In genomic region chr3L:884239-884638, dm6 we compare ENCODE assay signal across 3 fruit fly cellular contexts.
A peak's percentile ranks its signal among the peaks of the same experiment; 100 is the strongest.
TF ChIP-seq lines count a peak whose summit lies in the region.

No protein-coding gene starts in this region.

- TF ChIP-seq CTCF in whole organism, embryonic (GFP tag; optimal IDR thresholded peaks at IDR 0.05; lab: Kevin White, UChicago) = no peak

TF ChIP-seq in whole organism, embryonic, 481 proteins besides CTCF, POLR2A, EP300 and RAD21 (continues in another document):
- TF ChIP-seq GATAe (GFP tag; conservative IDR thresholded peaks at IDR 0.05; lab: Robert Waterston, UW) (0 out of 2 replicates have a peak, but pooled peaks have one; percentile 10), Med (GFP tag; lab: Kevin White, UChicago) (peak; percentile 84), CG31224 (GFP tag; IDR thresholded peaks at IDR 0.05; lab: Robert Waterston, UW) (0 out of 2 replicates have a peak, but pooled peaks have one; percentile 25), sim (GFP tag; IDR thresholded peaks at IDR 0.05; lab: Robert Waterston, UW) (no peak), CG18476 (GFP tag; optimal IDR thresholded peaks at IDR 0.05; lab: Kevin White, UChicago) (no peak), Dbx (GFP tag; IDR thresholded peaks at IDR 0.05; lab: Robert Waterston, UW) (peak; percentile 54; the same call in 2 of the 3 replicates), CG18599 (GFP tag; optimal IDR thresholded peaks at IDR 0.05; lab: Kevin White, UChicago) (peak; percentile 66), Taf1 (GFP tag; IDR thresholded peaks at IDR 0.05; lab: Robert Waterston, UW) (peak; percentile 7; the same call in 1 of the 2 replicates), sob (GFP tag; IDR thresholded peaks at IDR 0.05; lab: Robert Waterston, UW) (peak; percentile 23; the same call in 1 of the 2 replicates), CG4282 (GFP tag; optimal IDR thresholded peaks at IDR 0.05; lab: Kevin White, UChicago) (no peak), Fer3 (tag; optimal IDR thresholded peaks at IDR 0.05; lab: Kevin White, UChicago) (peak; percentile 23), zfh1 (GFP tag; IDR thresholded peaks at IDR 0.05; lab: Robert Waterston, UW) (peak; percentile 13; the same call in 1 of the 3 replicates), dpn (GFP tag; optimal IDR thresholded peaks at IDR 0.05; lab: Kevin White, UChicago) (peak in 1 of 2 experiments; percentile 8), Antp (GFP tag; optimal IDR thresholded peaks at IDR 0.05; lab: Kevin White, UChicago) (no peak), hkb (optimal IDR thresholded peaks at IDR 0.05; lab: Kevin White, UChicago) (no peak), hkb (GFP tag; IDR thresholded peaks at IDR 0.05; lab: Robert Waterston, UW) (0 out of 2 replicates have a peak, but pooled peaks have one; percentile 42), Mrtf (GFP tag; IDR thresholded peaks at IDR 0.05; lab: Robert Waterston, UW) (peak; percentile 10; the same call in 1 of the 3 replicates), CG2678 (tag; optimal IDR thresholded peaks at IDR 0.05; lab: Kevin White, UChicago) (peak; percentile 27), Meics (GFP tag; optimal IDR thresholded peaks at IDR 0.05; lab: Kevin White, UChicago) (peak; percentile 33), pan (optimal IDR thresholded peaks at IDR 0.05; lab: Kevin White, UChicago) (no peak), pan (GFP tag; optimal IDR thresholded peaks at IDR 0.05 in 1 of 2, IDR thresholded peaks at IDR 0.05 in 1 of 2) (peak in 1 of 2 experiments; percentile 27), caup (GFP tag; optimal IDR thresholded peaks at IDR 0.05; lab: Kevin White, UChicago; ENCODE audit: severe bottlenecking) (peak; percentile 28), CG11456 (GFP tag; IDR thresholded peaks at IDR 0.05; lab: Robert Waterston, UW) (0 out of 3 replicates have a peak, but pooled peaks have one; percentile 4), Rx (GFP tag; IDR thresholded peaks at IDR 0.05; lab: Robert Waterston, UW) (no peak), CG32532 (GFP tag; IDR thresholded peaks at IDR 0.05; lab: Robert Waterston, UW) (peak; percentile 58), ci (GFP tag; IDR thresholded peaks at IDR 0.05; lab: Robert Waterston, UW) (no peak), ATbp (GFP tag; optimal IDR thresholded peaks at IDR 0.05; lab: Kevin White, UChicago) (no peak), bcd (GFP tag; optimal IDR thresholded peaks at IDR 0.05; lab: Kevin White, UChicago) (no peak)

TF ChIP-seq in whole organism, prepupa, 60 proteins besides CTCF, POLR2A, EP300 and RAD21:
- TF ChIP-seq CG6276 (GFP tag; optimal IDR thresholded peaks at IDR 0.05; lab: Kevin White, UChicago) (no peak), CG15336 (GFP tag; IDR thresholded peaks at IDR 0.05; lab: Robert Waterston, UW) (no peak), CG10669 (GFP tag; optimal IDR thresholded peaks at IDR 0.05; lab: Kevin White, UChicago) (peak; percentile 22), acj6 (GFP tag; optimal IDR thresholded peaks at IDR 0.05; lab: Kevin White, UChicago) (no peak), fkh (GFP tag; optimal IDR thresholded peaks at IDR 0.05; lab: Kevin White, UChicago) (no peak), esn (GFP tag; optimal IDR thresholded peaks at IDR 0.05; lab: Kevin White, UChicago) (no peak), CG8632 (GFP tag; optimal IDR thresholded peaks at IDR 0.05; lab: Kevin White, UChicago) (no peak), CG11902 (GFP tag; optimal IDR thresholded peaks at IDR 0.05; lab: Kevin White, UChicago) (peak; percentile 28), cyc (GFP tag; optimal IDR thresholded peaks at IDR 0.05; lab: Kevin White, UChicago) (peak; percentile 29), achi (GFP tag; optimal IDR thresholded peaks at IDR 0.05; lab: Kevin White, UChicago) (peak; percentile 35), Smox (GFP tag; optimal IDR thresholded peaks at IDR 0.05; lab: Kevin White, UChicago) (no peak), CG3919 (GFP tag; optimal IDR thresholded peaks at IDR 0.05; lab: Kevin White, UChicago) (peak; percentile 25), Gug (GFP tag; IDR thresholded peaks at IDR 0.05; lab: Robert Waterston, UW) (0 out of 2 replicates have a peak, but pooled peaks have one; percentile 15), CG1621 (tag; optimal IDR thresholded peaks at IDR 0.05; lab: Kevin White, UChicago) (no peak), CG4318 (GFP tag; optimal IDR thresholded peaks at IDR 0.05; lab: Kevin White, UChicago) (no peak), fd59A (GFP tag; optimal IDR thresholded peaks at IDR 0.05; lab: Kevin White, UChicago) (no peak), Eip78C (GFP tag; lab: Kevin White, UChicago) (peak; percentile 82), CG7368 (GFP tag; optimal IDR thresholded peaks at IDR 0.05; lab: Kevin White, UChicago) (peak; percentile 34), Ets96B (tag; optimal IDR thresholded peaks at IDR 0.05; lab: Kevin White, UChicago) (peak; percentile 30), topi (GFP tag; optimal IDR thresholded peaks at IDR 0.05; lab: Kevin White, UChicago) (peak; percentile 15), OdsH (GFP tag; optimal IDR thresholded peaks at IDR 0.05; lab: Kevin White, UChicago) (no peak), eg (GFP tag; IDR thresholded peaks at IDR 0.05; lab: Robert Waterston, UW) (peak; percentile 54; the same call in 2 of the 3 replicates), CG6163 (GFP tag; IDR thresholded peaks at IDR 0.05; lab: Robert Waterston, UW) (0 out of 3 replicates have a peak, but pooled peaks have one; percentile 12), lz (GFP tag; optimal IDR thresholded peaks at IDR 0.05; lab: Kevin White, UChicago) (no peak), svp (GFP tag; lab: Kevin White, UChicago) (peak; percentile 54)

TF ChIP-seq in whole organism, pupa, 21 proteins besides CTCF, POLR2A, EP300 and RAD21:
- TF ChIP-seq CG4496 (GFP tag; IDR thresholded peaks at IDR 0.05; lab: Robert Waterston, UW) = peak; percentile 68; the same call in 2 of the 3 replicates
- TF ChIP-seq Ets98B (GFP tag; IDR thresholded peaks at IDR 0.05; lab: Robert Waterston, UW) = peak; percentile 40
- no peak for TF ChIP-seq CG13204 (GFP tag; optimal IDR thresholded peaks at IDR 0.05; lab: Kevin White, UChicago)
- no peak for TF ChIP-seq EcR (GFP tag; optimal IDR thresholded peaks at IDR 0.05; lab: Kevin White, UChicago)
- peak; percentile 33 for TF ChIP-seq CG8159 (tag; optimal IDR thresholded peaks at IDR 0.05; lab: Kevin White, UChicago)
- 0 out of 3 replicates have a peak, but pooled peaks have one; percentile 52 for TF ChIP-seq fd96Ca (GFP tag; IDR thresholded peaks at IDR 0.05; lab: Robert Waterston, UW)
- no peak for TF ChIP-seq D1 (tag; optimal IDR thresholded peaks at IDR 0.05; lab: Kevin White, UChicago)
- no peak for TF ChIP-seq CG17806 (tag; optimal IDR thresholded peaks at IDR 0.05; lab: Kevin White, UChicago)

Comparison
In these comparisons a context has a peak if more than half of its experiments do, and no peak if none do; other contexts are left out.
1. Of the 7 proteins assayed by ChIP-seq in both whole organism, embryonic and whole organism, prepupa: peak only in whole organism, embryonic: none; only in whole organism, prepupa: Gug; in both: none; in neither: 6.